Worm (Caenorhabditis elegans): Measurements from ENCODE around the gene cyp-13A4.
A peak's percentile ranks its signal among the peaks of the same experiment; 100 is the strongest.

Gene cyp-13A4

DNA sequence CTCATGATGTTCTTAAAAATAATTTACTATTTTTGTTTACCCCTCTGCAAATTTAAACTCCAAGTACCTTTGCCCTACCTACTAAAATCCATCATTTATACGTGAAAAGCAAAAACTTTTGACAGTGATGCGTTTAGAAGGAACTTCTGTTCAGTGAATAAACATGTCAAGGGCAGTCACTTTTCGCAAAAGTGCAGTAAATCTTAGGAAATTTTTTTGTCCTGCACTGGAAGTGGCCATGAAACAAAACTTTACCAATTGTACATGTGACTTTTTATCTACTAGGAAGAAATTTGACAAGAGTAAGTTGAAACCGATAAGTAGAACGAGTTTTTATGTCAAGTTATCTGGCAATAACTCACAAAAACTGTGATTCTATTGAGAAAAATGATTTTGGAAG lies 11.3 kb downstream of the cyp-13A4 start:
- no peak for TF ChIP-seq ztf-1 (GFP tag; conservative IDR thresholded peaks at IDR 0.05)
- no peak for TF ChIP-seq F13H6.1 (tag; optimal IDR thresholded peaks at IDR 0.05)
- peak in 1 of 2 experiments; percentile 7 for TF ChIP-seq lsy-2 (tag; optimal IDR thresholded peaks at IDR 0.05)
- no peak for TF ChIP-seq mab-5 (tag; optimal IDR thresholded peaks at IDR 0.05)
- TF ChIP-seq nhr-129 (tag; optimal IDR thresholded peaks at IDR 0.05) = no peak
- TF ChIP-seq mdl-1 (tag; optimal IDR thresholded peaks at IDR 0.05) = no peak
- TF ChIP-seq aly-2 (tag; optimal IDR thresholded peaks at IDR 0.05) = no peak
- TF ChIP-seq elt-1 (tag; optimal IDR thresholded peaks at IDR 0.05) = no peak
- no peak for TF ChIP-seq zag-1 (tag; optimal IDR thresholded peaks at IDR 0.05)
- no peak for TF ChIP-seq ZK546.5 (tag; optimal IDR thresholded peaks at IDR 0.05)
- TF ChIP-seq lin-39 (tag; optimal IDR thresholded peaks at IDR 0.05) = no peak
- TF ChIP-seq unc-62 (GFP tag; optimal IDR thresholded peaks at IDR 0.05) = no peak
- no peak for TF ChIP-seq lin-13 (GFP tag; optimal IDR thresholded peaks at IDR 0.05)
- peak; percentile 1 for TF ChIP-seq nhr-21 (tag; optimal IDR thresholded peaks at IDR 0.05)
- peak; percentile 36 for TF ChIP-seq sma-9 (GFP tag; optimal IDR thresholded peaks at IDR 0.05)
- no peak for TF ChIP-seq sma-9 (tag; optimal IDR thresholded peaks at IDR 0.05)
- no peak for TF ChIP-seq sma-3 (GFP tag; optimal IDR thresholded peaks at IDR 0.05)
- no peak for TF ChIP-seq lin-11 (tag; optimal IDR thresholded peaks at IDR 0.05)
- no peak for TF ChIP-seq nhr-12 (tag; optimal IDR thresholded peaks at IDR 0.05)
- TF ChIP-seq elt-3 (tag; optimal IDR thresholded peaks at IDR 0.05) = no peak

- TF ChIP-seq sma-9 (GFP tag; optimal IDR thresholded peaks at IDR 0.05) (no peak), sma-9 (tag; optimal IDR thresholded peaks at IDR 0.05) (no peak), ceh-16 (tag; optimal IDR thresholded peaks at IDR 0.05) (no peak), elt-1 (tag; optimal IDR thresholded peaks at IDR 0.05) (no peak), C34F6.9 (tag; optimal IDR thresholded peaks at IDR 0.05) (no peak), nhr-11 (tag; optimal IDR thresholded peaks at IDR 0.05) (no peak), lin-39 (tag; optimal IDR thresholded peaks at IDR 0.05) (no peak)
Measured at ce11 chrII:9782337-9782736, 15.2 kb downstream of the cyp-13A4 start, which contains the start of gene T10B9.14. T10B9.14 (minus strand) TSS chrII:9782437.

DNA sequence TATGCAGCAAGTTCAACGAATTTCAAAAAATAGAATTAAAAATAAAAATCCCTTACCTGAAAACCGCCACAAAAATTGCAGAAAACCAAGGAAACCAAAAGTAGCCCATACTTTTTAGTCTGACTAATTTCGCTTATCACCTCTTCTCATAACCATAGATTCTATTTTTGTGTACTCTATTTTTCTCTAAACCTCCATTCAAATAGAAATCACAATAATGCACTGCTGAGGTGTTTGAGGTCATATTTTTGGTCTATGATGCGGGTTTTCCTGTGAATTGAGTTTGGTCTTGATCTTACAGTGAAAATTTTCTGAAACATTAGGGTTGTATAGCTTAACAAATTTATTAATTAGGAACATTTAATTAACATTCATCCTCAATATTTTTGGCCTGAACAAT lies 15.7 kb downstream of the cyp-13A4 start, which contains the start of gene cyp-13A1:
Gene cyp-13A1, minus strand, starts transcription at position 156 of the 400 bp plus-strand sequence.
- TF ChIP-seq fos-1 (tag; optimal IDR thresholded peaks at IDR 0.05) = peak; percentile 77
- peak; percentile 13 for TF ChIP-seq crh-2 (tag; optimal IDR thresholded peaks at IDR 0.05)
- no peak for TF ChIP-seq nhr-25 (tag; optimal IDR thresholded peaks at IDR 0.05)
- peak; percentile 54 for TF ChIP-seq sma-9 (GFP tag; optimal IDR thresholded peaks at IDR 0.05)
- TF ChIP-seq sma-9 (tag; optimal IDR thresholded peaks at IDR 0.05) = no peak

DNA sequence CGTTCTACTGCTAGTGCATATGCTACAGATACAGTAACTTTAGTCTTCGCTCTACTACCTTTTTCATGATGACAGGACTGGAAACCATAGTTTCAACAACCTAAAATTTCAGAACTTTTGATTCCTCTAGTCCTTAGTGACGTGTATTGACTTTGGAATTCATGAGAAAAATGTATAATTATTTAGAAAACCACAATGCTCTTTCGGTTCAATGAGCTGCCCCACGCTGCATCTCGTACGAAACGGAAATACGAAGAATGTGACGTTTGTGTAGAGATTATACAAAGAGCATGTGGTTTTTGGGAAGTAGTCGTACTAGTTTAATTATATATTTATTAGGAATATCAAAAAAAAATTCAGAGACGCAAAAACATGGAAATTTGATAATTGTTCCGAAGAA lies 19.0 kb downstream of the cyp-13A4 start:
- TF ChIP-seq dmd-4 (tag; optimal IDR thresholded peaks at IDR 0.05) (no peak), nhr-10 (tag; optimal IDR thresholded peaks at IDR 0.05) (no peak), unc-55 (GFP tag; optimal IDR thresholded peaks at IDR 0.05) (no peak), lin-13 (GFP tag; optimal IDR thresholded peaks at IDR 0.05) (no peak), ama-1 (optimal IDR thresholded peaks at IDR 0.05) (no peak), C34F6.9 (tag; optimal IDR thresholded peaks at IDR 0.05) (no peak), sma-9 (GFP tag; optimal IDR thresholded peaks at IDR 0.05) (no peak), sma-9 (tag; optimal IDR thresholded peaks at IDR 0.05) (no peak), ztf-1 (GFP tag; conservative IDR thresholded peaks at IDR 0.05) (no peak), R02D3.7 (tag; optimal IDR thresholded peaks at IDR 0.05) (no peak), gmeb-1 (tag; optimal IDR thresholded peaks at IDR 0.05) (no peak), ceh-82 (tag; optimal IDR thresholded peaks at IDR 0.05) (no peak)

DNA sequence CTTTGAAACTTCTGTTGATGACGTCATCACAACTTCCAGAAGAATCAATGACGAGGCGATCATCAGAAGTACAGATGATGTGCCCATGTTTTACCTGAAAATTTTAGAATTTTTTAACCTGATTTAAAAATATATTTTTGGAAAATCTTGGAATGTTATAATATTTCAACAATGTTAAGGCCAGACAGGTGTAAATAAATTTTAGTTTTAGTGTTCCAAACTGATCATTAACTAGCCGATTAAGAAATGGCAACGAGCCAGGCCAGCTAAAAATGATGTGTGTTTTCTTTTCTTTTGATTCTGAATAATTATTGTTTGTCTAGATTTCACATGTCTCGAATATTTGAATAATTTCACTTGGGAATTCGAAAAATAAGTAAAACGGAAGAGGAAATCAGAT lies 21.8 kb downstream of the cyp-13A4 start, which contains the start of gene T10B9.9:
Gene T10B9.9, minus strand, starts transcription at position 101 of the 400 bp plus-strand sequence.
- TF ChIP-seq lin-13 (GFP tag; optimal IDR thresholded peaks at IDR 0.05) (no peak), ztf-4 (tag; optimal IDR thresholded peaks at IDR 0.05) (no peak), lsy-2 (tag; optimal IDR thresholded peaks at IDR 0.05) (no peak)

ce11 chrII:9774653-9775052 lies 22.9 kb downstream of the cyp-13A4 start:
- TF ChIP-seq sma-9 (GFP tag; optimal IDR thresholded peaks at IDR 0.05) = peak; percentile 74
- no peak for TF ChIP-seq sma-9 (tag; optimal IDR thresholded peaks at IDR 0.05)
- peak; percentile 59 for TF ChIP-seq crh-2 (tag; optimal IDR thresholded peaks at IDR 0.05)
- peak; percentile 4 for TF ChIP-seq C34F6.9 (tag; optimal IDR thresholded peaks at IDR 0.05)
- peak; percentile 32 to 43 for TF ChIP-seq lsy-2 (tag; optimal IDR thresholded peaks at IDR 0.05)
- no peak for TF ChIP-seq ama-1 (optimal IDR thresholded peaks at IDR 0.05)
- peak; percentile 6 for TF ChIP-seq nhr-25 (tag; optimal IDR thresholded peaks at IDR 0.05)
- peak; percentile 82 for TF ChIP-seq sma-3 (GFP tag; optimal IDR thresholded peaks at IDR 0.05)
- peak; percentile 49 for TF ChIP-seq F13H6.1 (tag; optimal IDR thresholded peaks at IDR 0.05)
- peak; percentile 27 for TF ChIP-seq mab-5 (tag; optimal IDR thresholded peaks at IDR 0.05)
- TF ChIP-seq fos-1 (tag; optimal IDR thresholded peaks at IDR 0.05) = peak; percentile 52
- TF ChIP-seq Y55F3AM.14 (GFP tag; optimal IDR thresholded peaks at IDR 0.05) = peak; percentile 60
- TF ChIP-seq nhr-21 (tag; optimal IDR thresholded peaks at IDR 0.05) = peak; percentile 67
- TF ChIP-seq lin-13 (GFP tag; optimal IDR thresholded peaks at IDR 0.05) = peak; percentile 52
- TF ChIP-seq mdl-1 (tag; optimal IDR thresholded peaks at IDR 0.05) = no peak
- no peak for TF ChIP-seq nhr-10 (tag; optimal IDR thresholded peaks at IDR 0.05)
- TF ChIP-seq nhr-129 (tag; optimal IDR thresholded peaks at IDR 0.05) = peak; percentile 43
- TF ChIP-seq gmeb-1 (tag; optimal IDR thresholded peaks at IDR 0.05) = peak; percentile 45
- peak; percentile 47 for TF ChIP-seq sem-4 (tag; optimal IDR thresholded peaks at IDR 0.05)
- no peak for TF ChIP-seq egl-27 (tag; optimal IDR thresholded peaks at IDR 0.05)
- TF ChIP-seq unc-55 (GFP tag; optimal IDR thresholded peaks at IDR 0.05) = peak; percentile 41
- TF ChIP-seq snpc-4 (tag; optimal IDR thresholded peaks at IDR 0.05) = peak; percentile 29
- TF ChIP-seq lin-11 (tag; optimal IDR thresholded peaks at IDR 0.05) = peak; percentile 76
- no peak for TF ChIP-seq ztf-4 (tag; optimal IDR thresholded peaks at IDR 0.05)
- TF ChIP-seq blmp-1 (tag; optimal IDR thresholded peaks at IDR 0.05; ENCODE audit: insufficient read depth) = no peak
- peak; percentile 3 for TF ChIP-seq R02D3.7 (tag; optimal IDR thresholded peaks at IDR 0.05)

Measured in whole organism, L2 larva.